Fruit fly (Drosophila melanogaster): ENCODE results near the gene Cadps.

- no peak for TF ChIP-seq CG8478 (optimal IDR thresholded peaks at IDR 0.05)
- no peak for TF ChIP-seq CTCF (optimal IDR thresholded peaks at IDR 0.05)
Measured at dm6 chr4:1199178-1199577, 31.5 kb upstream of the Cadps start.
